Fruit fly (Drosophila melanogaster) whole organism, embryonic: ENCODE results near the gene tinc.

Source experiments
- B-H1 ChIP-seq: fragments of 200-800 bp; sonication (Bioruptor generic); IDR thresholded peaks from 3 replicates; pipeline ENCODE4 v1.3.6; 2022; ENCODE audit warnings: missing biosample characterization, missing genetic modification characterization
- CG11560 ChIP-seq: fragments of 200-800 bp; sonication (Bioruptor generic); IDR thresholded peaks from 3 replicates; pipeline ENCODE4 v1.3.6; 2022; ENCODE audit warnings: missing biosample characterization, missing genetic modification characterization
- CG16813 ChIP-seq: fragments of 200-800 bp; sonication (Bioruptor generic); IDR thresholded peaks from 3 replicates; pipeline ENCODE4 v1.3.6; 2022; ENCODE audit warnings: missing biosample characterization, missing genetic modification characterization; ENCODE audit not compliant: partially characterized antibody
- CG17361 ChIP-seq: fragments of 200-800 bp; sonication (Bioruptor generic); IDR thresholded peaks from 3 replicates; pipeline ENCODE4 v1.3.6; 2022; ENCODE audit warnings: missing biosample characterization, missing genetic modification characterization
- CG17568 ChIP-seq: fragments of 200-800 bp; sonication (Bioruptor generic); optimal IDR thresholded peaks from 2 replicates; lab custom pipeline; 2018; ENCODE audit warnings: missing biosample characterization, mild to moderate bottlenecking, missing genetic modification characterization, moderate library complexity
- CG17612 ChIP-seq: fragments of 200-800 bp; sonication (Bioruptor generic); IDR thresholded peaks from 2 replicates; pipeline ENCODE4 v1.3.6; 2022; ENCODE audit warnings: missing biosample characterization, missing genetic modification characterization
- CG3847 ChIP-seq: fragments of 200-800 bp; sonication (Bioruptor generic); IDR thresholded peaks from 2 replicates; pipeline ENCODE4 v1.3.6; 2022; ENCODE audit warnings: missing biosample characterization, missing genetic modification characterization
- CG42726 ChIP-seq: fragments of 200-800 bp; sonication (Bioruptor generic); IDR thresholded peaks from 2 replicates; pipeline ENCODE4 v1.3.6; 2022; ENCODE audit warnings: missing biosample characterization, missing genetic modification characterization; ENCODE audit not compliant: partially characterized antibody
- CG4707 ChIP-seq: fragments of 200-800 bp; sonication (Bioruptor generic); optimal IDR thresholded peaks from 2 replicates; lab custom pipeline; 2018; ENCODE audit warnings: missing biosample characterization, mild to moderate bottlenecking, missing genetic modification characterization, moderate library complexity
- CG4854 ChIP-seq: fragments of 200-800 bp; sonication (Bioruptor generic); optimal IDR thresholded peaks from 2 replicates; lab custom pipeline; 2016; ENCODE audit warnings: missing biosample characterization, missing genetic modification characterization, inconsistent platforms
- CG5180 ChIP-seq: fragments of 200-800 bp; sonication (Bioruptor generic); optimal IDR thresholded peaks from 3 replicates; lab custom pipeline; 2017; ENCODE audit warnings: missing biosample characterization, missing genetic modification characterization, mild to moderate bottlenecking, moderate library complexity, missing genetic modification reagents
- CG7271 ChIP-seq: fragments of 200-800 bp; sonication (Bioruptor generic); optimal IDR thresholded peaks from 2 replicates; lab custom pipeline; 2018; ENCODE audit warnings: missing biosample characterization, mild to moderate bottlenecking, missing genetic modification characterization, moderate library complexity
- CG7357 ChIP-seq: fragments of 200-800 bp; sonication (Bioruptor generic); IDR thresholded peaks from 3 replicates; pipeline ENCODE4 v1.3.6; 2022; ENCODE audit warnings: missing biosample characterization, missing genetic modification characterization
- CG7372 ChIP-seq: fragments of 200-800 bp; sonication (Bioruptor generic); IDR thresholded peaks from 2 replicates; pipeline ENCODE4 v1.3.6; 2022; ENCODE audit warnings: missing biosample characterization, missing genetic modification characterization
- CG7556 ChIP-seq: fragments of 200-800 bp; sonication (Bioruptor generic); optimal IDR thresholded peaks from 2 replicates; lab custom pipeline; 2017; ENCODE audit warnings: missing biosample characterization, mild to moderate bottlenecking, missing genetic modification characterization
- CrebB ChIP-seq: fragments of 200-800 bp; sonication (Bioruptor generic); optimal IDR thresholded peaks from 3 replicates; lab custom pipeline; 2018; ENCODE audit warnings: missing biosample characterization, mild to moderate bottlenecking, missing genetic modification characterization
- Deaf1 ChIP-seq: fragments of 200-800 bp; optimal IDR thresholded peaks from 3 replicates; lab custom pipeline; 2019; ENCODE audit warnings: missing biosample characterization, mild to moderate bottlenecking, missing genetic modification characterization, moderate library complexity
- Dek ChIP-seq: fragments of 200-800 bp; sonication (Bioruptor generic); optimal IDR thresholded peaks from 3 replicates; lab custom pipeline; 2019; ENCODE audit warnings: missing biosample characterization, mild to moderate bottlenecking, missing genetic modification characterization, moderate library complexity
- Dfd ChIP-seq, 2 experiments: fragments of >200 bp; optimal IDR thresholded peaks; 2 replicates each; lab custom pipeline; 2017; ENCODE audit warnings: missing biosample characterization in 2 of 2, missing genetic modification characterization in 2 of 2
- Dp ChIP-seq: fragments of 200-800 bp; sonication (Bioruptor generic); optimal IDR thresholded peaks from 2 replicates; lab custom pipeline; 2018; ENCODE audit warnings: missing biosample characterization, mild to moderate bottlenecking, missing genetic modification characterization, moderate library complexity
- E2f2 ChIP-seq: fragments of 200-800 bp; sonication (Bioruptor generic); IDR thresholded peaks from 2 replicates; pipeline ENCODE4 v1.3.6; 2022; ENCODE audit warnings: missing biosample characterization, missing genetic modification characterization
- Fer3 ChIP-seq: fragments of 200-800 bp; sonication (Bioruptor generic); optimal IDR thresholded peaks from 2 replicates; lab custom pipeline; 2018; ENCODE audit warnings: missing biosample characterization, mild to moderate bottlenecking, missing genetic modification characterization, moderate library complexity
- Hand ChIP-seq: fragments of 200-800 bp; sonication (Bioruptor generic); optimal IDR thresholded peaks from 2 replicates; lab custom pipeline; 2017; ENCODE audit warnings: mild to moderate bottlenecking, missing biosample characterization, missing genetic modification reagents, missing genetic modification characterization
- Hr3 ChIP-seq: fragments of 200-800 bp; sonication (Bioruptor generic); optimal IDR thresholded peaks from 3 replicates; lab custom pipeline; 2016; ENCODE audit warnings: missing biosample characterization, missing genetic modification characterization
- Hr78 ChIP-seq, 2 experiments: fragments of 200-800 bp in 1 of 2; fragments of >200 bp in 1 of 2; sonication (Bioruptor generic) in 1 of 2; optimal IDR thresholded peaks; 2 replicates each; lab custom pipeline; 2017 to 2019; ENCODE audit warnings: missing biosample characterization in 2 of 2, missing genetic modification characterization in 2 of 2, mild to moderate bottlenecking in 1 of 2, moderate library complexity in 1 of 2
- Mes4 ChIP-seq: fragments of 200-800 bp; sonication (Bioruptor generic); optimal IDR thresholded peaks from 2 replicates; lab custom pipeline; 2016; ENCODE audit warnings: missing biosample characterization, missing genetic modification characterization
- ab ChIP-seq: fragments of 200-800 bp; sonication (Bioruptor generic); optimal IDR thresholded peaks from 2 replicates; lab custom pipeline; 2016; ENCODE audit warnings: missing biosample characterization, missing genetic modification characterization
- ash1 ChIP-seq: fragments of 200-800 bp; sonication (Bioruptor generic); optimal IDR thresholded peaks from 2 replicates; lab custom pipeline; 2018; ENCODE audit warnings: missing biosample characterization, mild to moderate bottlenecking, missing genetic modification characterization
- ato ChIP-seq: fragments of 200-800 bp; sonication (Bioruptor generic); IDR thresholded peaks from 2 replicates; pipeline ENCODE4 v1.3.6; 2022; ENCODE audit warnings: missing biosample characterization, missing genetic modification characterization; ENCODE audit not compliant: partially characterized antibody
- bab2 ChIP-seq: fragments of 200-800 bp; sonication (Bioruptor generic); optimal IDR thresholded peaks from 2 replicates; lab custom pipeline; 2016; ENCODE audit warnings: missing biosample characterization, missing genetic modification characterization
- corto ChIP-seq: fragments of 200-800 bp; sonication (Bioruptor generic); optimal IDR thresholded peaks from 2 replicates; lab custom pipeline; 2016; ENCODE audit warnings: missing biosample characterization, mild to moderate bottlenecking, missing genetic modification characterization, moderate library complexity
- crol ChIP-seq: fragments of 200-800 bp; sonication (Bioruptor generic); IDR thresholded peaks from 2 replicates; pipeline ENCODE4 v1.3.6; 2022; ENCODE audit warnings: missing biosample characterization, missing genetic modification characterization
- dati ChIP-seq: fragments of 200-800 bp; sonication (Bioruptor generic); IDR thresholded peaks from 2 replicates; pipeline ENCODE4 v1.3.6; 2022; ENCODE audit warnings: missing biosample characterization, missing genetic modification characterization
- dm ChIP-seq: fragments of 200-800 bp; sonication (Bioruptor generic); optimal IDR thresholded peaks from 3 replicates; lab custom pipeline; 2016; ENCODE audit warnings: missing biosample characterization, missing genetic modification characterization
- dmrt99B ChIP-seq: fragments of 200-800 bp; sonication (Bioruptor generic); optimal IDR thresholded peaks from 2 replicates; lab custom pipeline; 2018; ENCODE audit warnings: missing biosample characterization, mild to moderate bottlenecking, missing genetic modification characterization, moderate library complexity
- dpn ChIP-seq, 2 experiments: fragments of 200-800 bp; sonication (Bioruptor generic); optimal IDR thresholded peaks; 3 replicates each; lab custom pipeline; 2016; ENCODE audit warnings: missing biosample characterization in 2 of 2, missing genetic modification characterization in 2 of 2
- eve ChIP-seq, 2 experiments: fragments of >200 bp; optimal IDR thresholded peaks; 2 replicates each; lab custom pipeline; 2017; ENCODE audit warnings: missing biosample characterization in 2 of 2, missing genetic modification characterization in 2 of 2
- exex ChIP-seq: fragments of 200-800 bp; sonication (Bioruptor generic); optimal IDR thresholded peaks from 4 replicates; lab custom pipeline; 2018; ENCODE audit warnings: missing biosample characterization, mild to moderate bottlenecking, missing genetic modification characterization, moderate library complexity
- hth ChIP-seq: fragments of >200 bp; optimal IDR thresholded peaks from 2 replicates; lab custom pipeline; 2017; ENCODE audit warnings: inconsistent platforms
- knrl ChIP-seq: fragments of 200-800 bp; sonication (Bioruptor generic); IDR thresholded peaks from 3 replicates; pipeline ENCODE4 v1.3.6; 2022; ENCODE audit warnings: missing biosample characterization, missing genetic modification characterization; ENCODE audit not compliant: partially characterized antibody
- lab ChIP-seq: fragments of 200-800 bp; sonication (Bioruptor generic); optimal IDR thresholded peaks from 3 replicates; lab custom pipeline; 2017; ENCODE audit warnings: missing biosample characterization, missing genetic modification characterization, mild to moderate bottlenecking, moderate library complexity, missing genetic modification reagents
- nerfin-2 ChIP-seq: fragments of 200-800 bp; sonication (Bioruptor generic); IDR thresholded peaks from 2 replicates; pipeline ENCODE4 v1.3.6; 2022; ENCODE audit warnings: missing biosample characterization, missing genetic modification characterization; ENCODE audit not compliant: partially characterized antibody
- onecut ChIP-seq: fragments of 200-800 bp; sonication (Bioruptor generic); IDR thresholded peaks from 2 replicates; pipeline ENCODE4 v1.3.6; 2022; ENCODE audit warnings: missing biosample characterization, missing genetic modification characterization
- org-1 ChIP-seq: fragments of 200-800 bp; sonication (Bioruptor generic); optimal IDR thresholded peaks from 2 replicates; lab custom pipeline; 2017; ENCODE audit warnings: missing biosample characterization, missing genetic modification characterization
- pb ChIP-seq: fragments of 200-800 bp; sonication (Bioruptor generic); optimal IDR thresholded peaks from 3 replicates; lab custom pipeline; 2016; ENCODE audit warnings: missing biosample characterization, missing genetic modification characterization
- ro ChIP-seq: fragments of 200-800 bp; sonication (Bioruptor generic); IDR thresholded peaks from 2 replicates; pipeline ENCODE4 v1.3.6; 2022; ENCODE audit warnings: missing biosample characterization, missing genetic modification characterization
- scrt ChIP-seq: fragments of 200-800 bp; sonication (Bioruptor generic); optimal IDR thresholded peaks from 2 replicates; lab custom pipeline; 2018; ENCODE audit warnings: missing biosample characterization, mild to moderate bottlenecking, missing genetic modification characterization, moderate library complexity
- stc ChIP-seq: fragments of 200-800 bp; sonication (Bioruptor generic); IDR thresholded peaks from 2 replicates; pipeline ENCODE4 v1.3.6; 2022; ENCODE audit warnings: missing biosample characterization, missing genetic modification characterization
- wdn ChIP-seq: fragments of 200-800 bp; sonication (Bioruptor generic); IDR thresholded peaks from 2 replicates; pipeline ENCODE4 v1.3.6; 2022; ENCODE audit warnings: missing biosample characterization, missing genetic modification characterization

tinc gene

DNA sequence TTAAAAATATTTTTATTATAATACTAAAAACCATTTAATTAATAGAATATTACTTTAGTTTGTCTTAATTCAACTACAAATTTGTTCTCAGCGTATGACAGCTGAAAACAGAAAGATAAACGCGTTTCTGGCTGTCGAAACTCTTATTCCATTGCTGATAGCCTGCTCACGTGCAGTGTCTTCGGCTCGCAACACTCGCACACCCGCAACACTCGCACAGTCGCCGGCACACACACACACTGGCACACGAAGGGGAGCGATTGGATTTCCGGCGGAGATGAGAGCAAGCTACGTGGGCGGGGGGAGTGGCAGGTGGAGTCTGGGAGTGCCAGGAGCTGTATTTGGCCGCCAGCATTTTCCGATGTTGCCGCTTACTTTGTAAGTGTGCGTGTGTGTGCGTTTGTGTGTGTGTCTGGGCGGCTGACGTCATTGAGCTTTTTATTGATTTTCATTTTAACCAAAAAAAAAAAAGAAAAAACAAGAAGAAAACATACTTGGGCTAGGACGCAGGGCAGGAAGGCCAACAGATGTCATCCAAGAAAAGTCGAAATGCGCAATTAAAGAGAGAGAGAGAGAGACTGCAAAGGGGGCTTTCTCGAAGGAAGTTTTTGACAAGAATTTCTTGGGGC, 106.6 kb downstream of the tinc start (continued):
- TF ChIP-seq Hand (no peak), Fer3 (tag; lab: Kevin White, UChicago) (no peak), ro (GFP tag; lab: Robert Waterston, UW) (no peak), stc (no peak), crol (GFP tag; lab: Robert Waterston, UW) (no peak), lab (GFP tag; lab: Kevin White, UChicago) (no peak), Hr78 (GFP tag; optimal IDR thresholded peaks at IDR 0.05; lab: Kevin White, UChicago) (no peak), wdn (no peak), pb (GFP tag; lab: Kevin White, UChicago) (no peak), CG7357 (GFP tag; lab: Robert Waterston, UW) (no peak), ab (GFP tag; lab: Kevin White, UChicago) (no peak), dmrt99B (tag; lab: Kevin White, UChicago) (no peak), ash1 (GFP tag; lab: Kevin White, UChicago) (no peak), scrt (GFP tag; lab: Kevin White, UChicago) (peak; percentile 29), onecut (GFP tag; lab: Robert Waterston, UW) (peak; percentile 97), Dek (tag; lab: Kevin White, UChicago) (no peak), CG7556 (no peak), CG42726 (no peak), CrebB (tag; lab: Kevin White, UChicago) (no peak), knrl (no peak), hth (lab: Kevin White, UChicago) (no peak), org-1 (GFP tag; lab: Kevin White, UChicago) (no peak), ato (no peak), Deaf1 (peak; percentile 87), CG5180 (GFP tag; lab: Kevin White, UChicago) (no peak), CG16813 (GFP tag; lab: Robert Waterston, UW) (no peak), bab2 (GFP tag; lab: Kevin White, UChicago) (no peak), CG17612 (GFP tag; lab: Robert Waterston, UW) (no peak)

- peak; percentile 69 for TF ChIP-seq Hr3 (GFP tag; lab: Kevin White, UChicago)
- peak; percentile 69; the same call in 1 of the 2 replicates for TF ChIP-seq CG7372 (GFP tag; lab: Robert Waterston, UW)
- peak; percentile 55 to 67 for TF ChIP-seq dpn (GFP tag; optimal IDR thresholded peaks at IDR 0.05; lab: Kevin White, UChicago)
- TF ChIP-seq exex (tag; lab: Kevin White, UChicago), result peak; percentile 32
- peak; percentile 85 for TF ChIP-seq CG17361 (GFP tag; lab: Robert Waterston, UW)
- TF ChIP-seq CG4707 (GFP tag; lab: Kevin White, UChicago), result peak; percentile 91
- TF ChIP-seq CG11560 (tag; lab: Robert Waterston, UW), result peak; percentile 15; the same call in 2 of the 3 replicates
- peak; percentile 97 for TF ChIP-seq lab (GFP tag; lab: Kevin White, UChicago)
- peak; percentile 91 for TF ChIP-seq Fer3 (tag; lab: Kevin White, UChicago)
- no peak for TF ChIP-seq nerfin-2 (GFP tag; lab: Robert Waterston, UW)
- TF ChIP-seq CG17568 (GFP tag; lab: Kevin White, UChicago), result peak; percentile 90
- TF ChIP-seq CG3847, result peak; percentile 81
- peak; percentile 77 for TF ChIP-seq CG4854
- TF ChIP-seq E2f2, result peak; percentile 69
- no peak for TF ChIP-seq corto (GFP tag; lab: Kevin White, UChicago)
- TF ChIP-seq dati (GFP tag; lab: Robert Waterston, UW), result peak; percentile 85
- peak in 1 of 2 experiments; percentile 11 for TF ChIP-seq eve (GFP tag; optimal IDR thresholded peaks at IDR 0.05; lab: Kevin White, UChicago)
- peak; percentile 75 for TF ChIP-seq B-H1
- peak; percentile 94 for TF ChIP-seq Mes4 (GFP tag; lab: Kevin White, UChicago)
- TF ChIP-seq dm (GFP tag; lab: Kevin White, UChicago), result peak; percentile 69
- no peak for TF ChIP-seq Dfd (GFP tag; optimal IDR thresholded peaks at IDR 0.05; lab: Kevin White, UChicago)
- TF ChIP-seq Dp (GFP tag; lab: Kevin White, UChicago), result peak; percentile 45
- TF ChIP-seq CG7271 (tag; lab: Kevin White, UChicago), result peak; percentile 94
These were observed 108.0 kb downstream of the tinc start, which contains the start of gene cpo for dm6 chr3R:17919108-17919882. Gene cpo, plus strand, starts transcription at chr3R:17919832.
